Worm (Caenorhabditis elegans) whole organism, L4/young adult: Measurements from ENCODE around the gene vhl-1.
A peak's percentile ranks its signal among the peaks of the same experiment; 100 is the strongest.

Experiments
- W03F9.2 ChIP-seq: fragments of 150-350 bp; optimal IDR thresholded peaks from 2 replicates; lab custom pipeline; 2014; ENCODE audit warnings: missing biosample characterization, missing genetic modification characterization
- dao-5 ChIP-seq: sonication (generic microtip); optimal IDR thresholded peaks from 2 replicates; lab custom pipeline; 2016; ENCODE audit warnings: missing genotype, missing genetic modification characterization, moderate library complexity, missing compliant biosample characterization
- him-1 ChIP-seq: sonication (generic microtip); optimal IDR thresholded peaks from 2 replicates; lab custom pipeline; 2016; ENCODE audit warnings: missing genotype, missing genetic modification reagents, missing genetic modification characterization, missing compliant biosample characterization

The vhl-1 gene

DNA sequence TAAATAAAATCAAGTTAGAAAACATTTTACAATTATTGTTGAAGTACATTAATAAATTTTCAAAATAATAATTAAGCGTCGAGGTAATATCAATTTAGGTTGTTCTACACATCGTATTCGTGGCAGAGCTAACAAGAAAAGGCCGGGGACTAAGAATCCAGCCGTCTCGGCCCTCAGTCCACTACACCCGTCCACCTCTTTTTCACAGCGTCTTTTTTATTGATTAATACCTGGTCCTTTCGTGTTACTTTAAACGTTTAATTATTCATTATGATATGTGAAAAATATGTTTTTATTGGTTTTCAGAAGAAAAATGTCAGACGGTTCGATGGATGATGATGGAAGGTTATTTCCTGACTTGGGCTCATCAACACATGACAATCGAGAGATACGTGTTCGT is at the start of gene vhl-1:
vhl-1 (plus strand) TSS at position 301 of the 400 bp plus-strand sequence.
- TF ChIP-seq dao-5 (tag; lab: Kevin White, UChicago) = no peak
- TF ChIP-seq W03F9.2 = no peak
- no peak for TF ChIP-seq him-1 (tag; lab: Kevin White, UChicago)

DNA sequence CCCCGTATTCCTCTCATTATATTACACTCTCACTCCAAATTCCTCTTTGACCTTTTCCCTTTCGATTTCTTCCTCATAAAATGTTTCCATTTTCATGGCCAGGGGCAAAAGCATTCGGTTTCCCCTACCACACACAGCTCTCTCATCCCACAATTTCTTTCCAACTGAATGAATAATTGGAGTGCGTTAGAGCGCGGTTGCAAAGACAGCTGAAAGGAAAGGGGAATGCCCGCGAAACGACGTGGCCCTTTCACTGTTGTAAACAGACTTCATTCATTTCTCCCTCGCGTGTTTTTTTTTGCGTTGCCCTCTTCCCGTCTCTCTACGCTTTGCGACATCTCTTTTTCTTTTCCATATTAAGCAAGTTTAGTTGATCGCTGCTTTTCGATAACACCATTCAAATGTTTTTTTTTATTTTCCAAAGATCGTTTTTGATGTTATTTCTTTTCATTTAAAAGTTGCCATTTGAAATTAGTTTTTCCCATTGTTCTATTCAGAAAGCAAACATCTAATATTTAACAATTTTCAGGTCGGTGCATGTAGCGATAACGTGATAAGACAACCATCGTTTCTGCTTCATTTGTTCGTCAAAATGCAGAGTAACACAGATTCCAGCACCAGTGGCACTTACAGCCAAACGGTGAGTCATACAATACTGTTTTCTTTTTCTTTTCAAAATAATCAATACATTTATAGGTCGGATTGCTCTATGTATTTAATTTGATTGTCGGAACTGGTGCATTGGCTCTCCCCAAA is 44.7 kb upstream of the vhl-1 start, which contains the start of gene C03A3.2:
C03A3.2 (plus strand) TSS at position 530 of the 756 bp plus-strand sequence.
- TF ChIP-seq him-1 (tag; lab: Kevin White, UChicago) (peak; percentile 12), W03F9.2 (peak; percentile 6), dao-5 (tag; lab: Kevin White, UChicago) (no peak)

DNA sequence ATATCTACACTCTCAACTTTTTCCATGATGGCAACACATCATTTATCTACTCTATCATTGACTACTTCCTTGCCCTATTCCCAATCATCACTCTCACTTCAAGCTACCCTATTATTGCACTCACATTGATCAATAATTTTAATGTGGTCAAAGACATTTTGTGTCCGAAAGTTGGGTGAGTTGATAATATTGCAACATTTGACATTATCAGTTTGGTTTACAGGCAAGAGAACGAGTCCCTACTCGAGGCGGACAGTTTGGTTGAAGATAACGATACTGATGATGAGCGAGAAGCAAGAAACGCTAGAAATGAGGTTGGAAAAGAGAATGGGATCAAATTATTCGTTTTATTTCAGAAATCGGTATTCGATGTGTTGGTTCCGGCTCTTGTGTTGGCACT is 42.4 kb upstream of the vhl-1 start:
- TF ChIP-seq W03F9.2 (no peak), dao-5 (tag; lab: Kevin White, UChicago) (no peak), him-1 (tag; lab: Kevin White, UChicago) (no peak)

DNA sequence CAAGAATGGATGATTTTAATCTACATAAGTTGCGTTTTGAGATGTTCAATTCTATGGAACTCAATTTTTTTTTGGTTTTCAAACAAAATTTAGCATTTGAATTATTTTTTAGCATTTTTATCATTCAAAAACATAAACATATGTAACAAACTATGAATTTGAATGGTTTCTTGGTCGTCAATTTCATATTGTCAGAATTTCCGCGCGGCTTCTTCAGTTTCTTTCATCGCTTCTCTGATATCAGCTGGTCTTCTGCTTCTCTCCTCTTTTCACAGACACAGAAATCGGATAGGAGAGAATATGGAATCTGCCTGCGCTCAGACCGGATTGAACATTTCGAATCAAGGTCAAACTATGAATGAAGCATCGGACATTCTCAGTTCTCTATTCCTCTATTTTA is 40.4 kb upstream of the vhl-1 start, which contains the start of gene C03A3.9:
C03A3.9 (plus strand) TSS at position 301 of the 400 bp plus-strand sequence.
- TF ChIP-seq dao-5 (tag; lab: Kevin White, UChicago) (no peak), him-1 (tag; lab: Kevin White, UChicago) (no peak), W03F9.2 (no peak)

DNA sequence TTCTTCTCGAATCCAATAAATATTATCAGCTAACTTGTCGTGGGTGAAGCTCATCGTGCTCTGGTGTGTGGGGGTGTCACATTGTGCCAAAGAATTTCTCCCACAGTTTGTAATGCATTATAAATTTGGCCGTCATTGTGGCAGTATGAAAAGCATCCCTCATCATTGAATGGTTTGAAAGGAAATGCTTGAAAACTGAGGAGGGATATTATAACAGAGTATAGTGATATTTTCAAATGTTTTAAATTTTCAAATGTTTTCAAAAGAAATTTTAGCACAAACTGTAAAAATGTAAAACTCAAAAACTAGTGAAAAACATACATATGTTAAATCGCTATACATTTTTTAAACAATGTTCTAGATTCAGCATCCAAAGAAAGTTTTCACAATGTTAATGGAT is 38.2 kb upstream of the vhl-1 start, which contains the start of gene C03A3.3:
C03A3.3 (minus strand) TSS at position 101 of the 400 bp plus-strand sequence.
- TF ChIP-seq dao-5 (tag; lab: Kevin White, UChicago) = no peak
- no peak for TF ChIP-seq W03F9.2
- no peak for TF ChIP-seq him-1 (tag; lab: Kevin White, UChicago)

DNA sequence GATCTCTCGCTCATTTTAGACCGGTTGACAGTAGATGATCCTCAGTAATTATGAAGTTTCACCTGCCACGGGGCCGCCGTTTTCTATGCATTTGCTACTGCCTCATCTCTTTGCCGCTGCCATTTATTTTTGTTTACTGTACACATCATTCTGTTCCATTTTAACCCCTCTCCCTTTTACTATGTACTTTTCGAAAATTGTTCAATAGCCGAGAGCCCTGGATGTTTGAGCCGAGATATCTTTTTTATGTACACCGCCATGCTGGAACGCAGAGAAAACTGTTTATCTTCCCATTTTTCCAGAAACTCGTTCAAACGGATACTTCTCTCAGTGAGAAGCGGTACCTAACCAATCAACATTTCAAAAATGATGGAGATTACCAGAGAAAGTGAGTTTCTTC is 36.3 kb upstream of the vhl-1 start, which contains the start of gene ifa-1:
ifa-1 (plus strand) TSS at position 301 of the 400 bp plus-strand sequence.
- TF ChIP-seq dao-5 (tag; lab: Kevin White, UChicago) (no peak), him-1 (tag; lab: Kevin White, UChicago) (no peak), W03F9.2 (no peak)

DNA sequence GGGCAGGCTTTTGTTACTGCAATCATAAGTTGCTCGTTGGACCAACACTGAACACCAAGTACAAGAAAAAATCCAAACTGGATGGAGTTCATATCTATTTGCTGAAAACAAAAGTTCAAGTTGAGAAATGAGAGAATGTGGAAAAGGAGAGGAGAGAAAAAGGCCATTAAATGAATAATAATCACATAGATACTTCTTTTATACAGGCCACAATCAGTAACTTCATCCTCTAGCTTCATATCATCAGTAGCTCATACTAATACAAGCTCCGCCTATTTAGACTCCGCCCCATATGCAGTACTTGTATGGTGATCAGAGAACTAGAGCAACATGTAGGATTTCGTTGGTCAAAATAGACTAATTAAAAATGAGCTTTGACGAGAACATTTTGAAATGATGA is 27.9 kb upstream of the vhl-1 start, which contains the start of gene F38B2.2:
F38B2.2 (minus strand) TSS at position 101 of the 400 bp plus-strand sequence.
- TF ChIP-seq dao-5 (tag; lab: Kevin White, UChicago) (no peak), him-1 (tag; lab: Kevin White, UChicago) (no peak), W03F9.2 (no peak)

DNA sequence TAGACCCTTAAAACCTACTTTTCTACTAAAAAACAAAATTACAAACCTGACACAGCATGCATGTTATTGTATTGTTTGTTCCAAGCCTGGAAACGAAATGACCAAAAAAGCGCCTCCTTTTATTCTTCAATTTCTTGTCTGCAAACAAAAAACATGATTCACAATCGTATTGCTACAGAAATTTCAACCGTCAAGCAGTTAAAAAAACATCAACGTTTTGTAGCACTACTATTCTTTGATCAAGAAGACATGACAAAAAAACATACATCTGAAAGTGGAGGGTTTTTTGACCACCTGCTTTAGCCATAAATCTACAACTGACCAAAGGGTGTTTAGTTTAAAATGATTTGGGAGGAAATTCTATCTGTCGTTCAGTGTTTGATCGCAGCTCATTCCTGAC is 26.0 kb upstream of the vhl-1 start, which contains the start of gene F38B2.6:
F38B2.6 (minus strand) TSS at position 101 of the 400 bp plus-strand sequence.
- TF ChIP-seq him-1 (tag; lab: Kevin White, UChicago) = no peak
- no peak for TF ChIP-seq W03F9.2
- TF ChIP-seq dao-5 (tag; lab: Kevin White, UChicago) = no peak

DNA sequence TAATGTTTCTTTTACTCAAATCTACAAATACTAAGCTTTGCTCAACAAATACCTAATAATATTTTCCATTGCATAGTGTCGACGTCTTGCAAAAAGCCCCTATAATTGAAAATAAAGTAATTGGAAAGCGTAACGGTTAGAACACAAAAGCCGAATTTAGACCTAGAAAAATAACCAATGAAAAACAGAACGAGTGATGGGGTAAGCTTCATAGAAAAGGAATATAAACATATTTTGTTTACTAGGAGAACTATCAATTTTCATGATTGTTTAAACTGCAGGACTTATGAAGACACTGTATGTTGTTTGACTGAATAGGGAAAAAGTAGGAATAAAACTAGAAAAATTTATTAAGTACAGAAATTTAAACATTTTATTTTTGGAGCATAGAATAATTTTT is 20.9 kb upstream of the vhl-1 start, which contains the start of gene F38B2.3:
F38B2.3 (minus strand) TSS at position 101 of the 400 bp plus-strand sequence.
- TF ChIP-seq dao-5 (tag; lab: Kevin White, UChicago) = no peak
- no peak for TF ChIP-seq W03F9.2
- no peak for TF ChIP-seq him-1 (tag; lab: Kevin White, UChicago)

DNA sequence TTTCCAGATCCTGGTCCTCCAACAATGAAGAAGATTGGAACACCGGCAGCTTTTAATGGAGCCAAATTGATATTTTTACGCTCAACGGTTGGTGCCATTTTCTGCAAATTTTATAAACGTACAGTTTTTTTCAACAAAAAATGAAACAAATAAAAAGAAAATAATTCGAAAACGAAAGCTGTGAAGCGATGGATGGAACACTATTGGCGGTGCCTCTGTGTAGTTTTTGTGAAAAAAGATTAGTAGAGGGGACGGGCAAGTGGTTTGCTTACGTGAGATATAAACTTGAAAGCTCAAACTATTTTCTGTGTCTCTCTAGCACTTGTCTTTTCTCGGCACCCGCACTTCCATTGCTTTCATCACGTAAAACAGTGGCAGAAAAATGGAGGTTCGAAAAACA is 19.5 kb upstream of the vhl-1 start, which contains the start of gene F38B2.4:
F38B2.4 (minus strand) TSS at position 101 of the 400 bp plus-strand sequence.
- TF ChIP-seq him-1 (tag; lab: Kevin White, UChicago) (no peak), dao-5 (tag; lab: Kevin White, UChicago) (no peak), W03F9.2 (no peak)

DNA sequence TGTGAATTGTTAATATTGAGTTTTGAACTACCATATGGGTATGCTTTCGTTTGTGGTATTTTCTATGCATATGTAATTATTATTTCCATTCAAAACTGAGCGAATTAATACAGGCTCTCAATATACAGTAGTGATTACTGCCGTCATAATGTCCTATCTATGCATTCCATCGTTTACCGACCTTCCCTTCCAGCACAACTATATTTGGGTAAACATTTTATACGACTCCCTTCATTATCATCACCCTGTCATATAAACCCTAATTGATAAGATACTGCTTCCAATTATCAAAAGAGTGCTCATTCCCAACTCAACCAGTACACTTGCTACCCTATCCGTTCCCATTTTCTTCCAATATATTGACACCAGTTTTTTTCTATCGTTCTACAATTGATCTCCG is 17.2 kb upstream of the vhl-1 start:
- no peak for TF ChIP-seq dao-5 (tag; lab: Kevin White, UChicago)
- TF ChIP-seq W03F9.2 = no peak
- TF ChIP-seq him-1 (tag; lab: Kevin White, UChicago) = no peak

DNA sequence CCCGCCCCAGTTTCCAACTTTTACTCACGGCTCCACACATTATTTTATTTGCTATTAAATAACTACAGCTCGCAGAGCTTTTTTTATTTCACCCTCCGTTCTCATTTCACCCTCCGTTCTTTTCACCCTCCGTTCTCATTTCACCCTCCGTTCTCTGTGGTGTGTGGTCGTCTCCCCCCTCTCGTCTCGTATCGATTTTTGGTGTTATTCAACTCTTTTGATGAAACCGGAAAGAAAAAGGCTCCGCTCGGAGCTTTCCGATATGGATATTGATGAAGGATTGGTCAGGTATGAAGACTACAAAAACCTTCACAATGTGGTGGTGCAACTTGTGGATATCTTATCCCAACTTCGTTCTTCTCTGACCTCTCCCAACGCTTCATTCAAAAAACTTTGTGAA is 16.6 kb upstream of the vhl-1 start:
- no peak for TF ChIP-seq him-1 (tag; lab: Kevin White, UChicago)
- TF ChIP-seq W03F9.2 = no peak
- no peak for TF ChIP-seq dao-5 (tag; lab: Kevin White, UChicago)

DNA sequence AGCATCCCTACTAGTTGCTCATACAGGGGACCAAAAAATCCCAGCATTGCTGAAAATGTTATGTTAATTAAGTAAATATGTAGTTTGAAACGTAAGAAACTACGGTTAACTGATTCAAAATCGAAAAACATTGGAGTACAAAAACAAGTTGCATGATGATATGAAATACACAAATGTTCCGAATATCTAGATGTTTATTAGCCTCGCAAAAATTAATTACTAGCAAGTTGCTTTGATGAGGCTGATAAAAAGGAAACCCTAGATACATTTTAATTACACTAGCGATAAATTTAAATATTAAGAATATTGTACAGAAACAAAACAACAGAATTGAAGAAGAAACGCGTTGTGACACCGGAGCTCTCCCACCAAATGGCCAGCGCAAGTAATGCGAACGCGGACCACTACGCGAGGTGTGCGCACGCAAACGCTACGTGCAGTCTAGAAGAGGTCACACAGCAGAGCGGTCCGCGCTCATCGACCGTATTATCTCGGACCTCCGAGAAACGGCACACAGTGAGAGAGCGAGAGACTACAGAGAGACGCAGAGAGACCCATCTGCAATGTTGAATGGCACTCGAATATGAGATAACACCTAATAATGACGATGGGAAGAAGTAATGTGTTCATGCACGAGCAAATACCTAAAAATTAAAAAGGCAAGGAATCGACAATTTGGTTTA is 10.3 kb upstream of the vhl-1 start, which contains the start of gene inx-2:
inx-2 (minus strand) TSS at position 51 of the 683 bp plus-strand sequence.
- TF ChIP-seq him-1 (tag; lab: Kevin White, UChicago) = no peak
- TF ChIP-seq W03F9.2 = no peak
- TF ChIP-seq dao-5 (tag; lab: Kevin White, UChicago) = no peak
